Worm (Caenorhabditis elegans): Measurements from ENCODE around the gene F10D7.5.

- no peak for TF ChIP-seq W03F9.2 (tag; optimal IDR thresholded peaks at IDR 0.05)
- no peak for TF ChIP-seq him-1 (tag; optimal IDR thresholded peaks at IDR 0.05)
- no peak for TF ChIP-seq dao-5 (tag; optimal IDR thresholded peaks at IDR 0.05)
Observed at ce11 chrX:17363491-17363890, 27.9 kb downstream of the F10D7.5 start.

All from whole organism, L4/young adult.